Fruit fly (Drosophila melanogaster) whole organism, embryonic: ENCODE measurements around the gene CG32195.

Experiments
- Atf6 ChIP-seq: fragments of 200-800 bp; sonication (Bioruptor generic); IDR thresholded peaks from 2 replicates; pipeline ENCODE4 v1.3.6; 2022; ENCODE audit warnings: missing biosample characterization, missing genetic modification characterization
- CG10267 ChIP-seq: fragments of 200-800 bp; sonication (Bioruptor generic); optimal IDR thresholded peaks from 2 replicates; lab custom pipeline; 2018; ENCODE audit warnings: missing biosample characterization, mild to moderate bottlenecking, missing genetic modification characterization, moderate library complexity
- CG11696 ChIP-seq: fragments of 200-800 bp; sonication (Bioruptor generic); IDR thresholded peaks from 2 replicates; pipeline ENCODE4 v1.3.6; 2022; ENCODE audit warnings: missing biosample characterization, missing genetic modification characterization
- CG12071 ChIP-seq: fragments of 200-800 bp; sonication (Bioruptor generic); optimal IDR thresholded peaks from 3 replicates; lab custom pipeline; 2018; ENCODE audit warnings: missing biosample characterization, mild to moderate bottlenecking, missing genetic modification characterization
- CG1233 ChIP-seq: fragments of 200-800 bp; sonication (Bioruptor generic); optimal IDR thresholded peaks from 4 replicates; lab custom pipeline; 2018; ENCODE audit warnings: missing biosample characterization, mild to moderate bottlenecking, missing genetic modification characterization
- CG13894 ChIP-seq: fragments of 200-800 bp; sonication (Bioruptor generic); optimal IDR thresholded peaks from 3 replicates; lab custom pipeline; 2018; ENCODE audit warnings: missing biosample characterization, mild to moderate bottlenecking, missing genetic modification characterization, moderate library complexity
- CG14050 ChIP-seq: fragments of 200-800 bp; sonication (Bioruptor generic); IDR thresholded peaks from 3 replicates; pipeline ENCODE4 v1.3.6; 2022; ENCODE audit warnings: missing biosample characterization, missing genetic modification characterization
- CG14965 ChIP-seq: fragments of 200-800 bp; sonication (Bioruptor generic); optimal IDR thresholded peaks from 2 replicates; lab custom pipeline; 2016; ENCODE audit warnings: missing biosample characterization, missing genetic modification characterization, borderline replicate concordance
- CG18599 ChIP-seq: fragments of 200-800 bp; sonication (Bioruptor generic); optimal IDR thresholded peaks from 3 replicates; lab custom pipeline; 2017; ENCODE audit warnings: missing biosample characterization, missing genetic modification characterization, mild to moderate bottlenecking, moderate library complexity, missing genetic modification reagents
- CG2199 ChIP-seq: fragments of 200-800 bp; sonication (Bioruptor generic); IDR thresholded peaks from 3 replicates; pipeline ENCODE4 v1.3.6; 2022; ENCODE audit warnings: missing biosample characterization, missing genetic modification characterization
- CG3065 ChIP-seq: fragments of 200-800 bp; sonication (Bioruptor generic); optimal IDR thresholded peaks from 2 replicates; lab custom pipeline; 2016; ENCODE audit warnings: missing biosample characterization, missing genetic modification characterization
- CG3163 ChIP-seq: fragments of 200-800 bp; sonication (Bioruptor generic); optimal IDR thresholded peaks from 3 replicates; lab custom pipeline; 2016; ENCODE audit warnings: missing biosample characterization, missing genetic modification characterization
- CG4820 ChIP-seq: fragments of 200-800 bp; sonication (Bioruptor generic); optimal IDR thresholded peaks from 3 replicates; lab custom pipeline; 2016; ENCODE audit warnings: missing biosample characterization, missing genetic modification characterization
- CG7839 ChIP-seq: fragments of 200-800 bp; sonication (Bioruptor generic); optimal IDR thresholded peaks from 3 replicates; lab custom pipeline; 2018; ENCODE audit warnings: missing biosample characterization, mild to moderate bottlenecking, missing genetic modification characterization, moderate library complexity
- CG7928 ChIP-seq: fragments of 200-800 bp; sonication (Bioruptor generic); optimal IDR thresholded peaks from 2 replicates; lab custom pipeline; 2017; ENCODE audit warnings: missing biosample characterization, mild to moderate bottlenecking, missing genetic modification characterization
- CG8290 ChIP-seq, 3 experiments: fragments of 200-800 bp; sonication (Bioruptor generic); optimal IDR thresholded peaks; 2 replicates each; lab custom pipeline; 2016 to 2019; ENCODE audit warnings: missing biosample characterization in 3 of 3, missing genetic modification characterization in 3 of 3, mild to moderate bottlenecking in 2 of 3, moderate library complexity in 1 of 3
- CG8924 ChIP-seq: fragments of 200-800 bp; optimal IDR thresholded peaks from 3 replicates; lab custom pipeline; 2019; ENCODE audit warnings: missing biosample characterization, mild to moderate bottlenecking, missing genetic modification characterization, moderate library complexity
- CHES-1-like ChIP-seq: fragments of 200-800 bp; sonication (Bioruptor generic); optimal IDR thresholded peaks from 2 replicates; lab custom pipeline; 2016; ENCODE audit warnings: missing biosample characterization, missing genetic modification characterization
- Dbx ChIP-seq: fragments of 200-800 bp; sonication (Bioruptor generic); IDR thresholded peaks from 3 replicates; pipeline ENCODE4 v1.3.6; 2022; ENCODE audit warnings: missing biosample characterization, missing genetic modification characterization
- E2f1 ChIP-seq: fragments of 200-800 bp; sonication (Bioruptor generic); IDR thresholded peaks from 2 replicates; pipeline ENCODE4 v1.3.6; 2022; ENCODE audit warnings: missing biosample characterization, missing genetic modification characterization
- Eip74EF ChIP-seq, 2 experiments: fragments of 200-800 bp in 1 of 2; fragments of >200 bp in 1 of 2; sonication (Bioruptor generic) in 1 of 2; optimal IDR thresholded peaks; 2 replicates each; lab custom pipeline; 2017 to 2019; ENCODE audit warnings: missing biosample characterization in 2 of 2, missing genetic modification characterization in 2 of 2, mild to moderate bottlenecking in 1 of 2, moderate library complexity in 1 of 2
- HLH54F ChIP-seq: fragments of 200-800 bp; sonication (Bioruptor generic); optimal IDR thresholded peaks from 3 replicates; lab custom pipeline; 2016; ENCODE audit warnings: missing biosample characterization, missing genetic modification characterization
- HmgZ ChIP-seq: fragments of 200-800 bp; sonication (Bioruptor generic); optimal IDR thresholded peaks from 2 replicates; lab custom pipeline; 2018; ENCODE audit warnings: missing biosample characterization, mild to moderate bottlenecking, missing genetic modification characterization
- Hmr ChIP-seq: fragments of 200-800 bp; sonication (Bioruptor generic); optimal IDR thresholded peaks from 3 replicates; lab custom pipeline; 2017; ENCODE audit warnings: mild to moderate bottlenecking, missing biosample characterization, missing genetic modification reagents, missing genetic modification characterization
- Mrtf ChIP-seq: fragments of 200-800 bp; sonication (Bioruptor generic); IDR thresholded peaks from 3 replicates; pipeline ENCODE4 v1.3.6; 2022; ENCODE audit warnings: missing biosample characterization, missing genetic modification characterization
- NfI ChIP-seq: fragments of 200-800 bp; sonication (Bioruptor generic); optimal IDR thresholded peaks from 3 replicates; lab custom pipeline; 2018; ENCODE audit warnings: missing biosample characterization, mild to moderate bottlenecking, missing genetic modification characterization, moderate library complexity
- Oli ChIP-seq: fragments of 200-800 bp; sonication (Bioruptor generic); optimal IDR thresholded peaks from 2 replicates; lab custom pipeline; 2018; ENCODE audit warnings: missing biosample characterization, mild to moderate bottlenecking, missing genetic modification characterization, moderate library complexity
- Rfx ChIP-seq: fragments of 200-800 bp; sonication (Bioruptor generic); IDR thresholded peaks from 2 replicates; pipeline ENCODE4 v1.3.6; 2022; ENCODE audit warnings: missing biosample characterization, missing genetic modification characterization
- Rx ChIP-seq: fragments of 200-800 bp; sonication (Bioruptor generic); IDR thresholded peaks from 2 replicates; pipeline ENCODE4 v1.3.6; 2022; ENCODE audit warnings: missing biosample characterization, missing genetic modification characterization
- Trl ChIP-seq, 3 experiments: fragments of >200 bp in 2 of 3; fragments of 200-800 bp in 1 of 3; sonication (Bioruptor generic) in 1 of 3; optimal IDR thresholded peaks; 2 replicates in 1 of 3; 3 replicates in 2 of 3; lab custom pipeline; 2016 to 2017; ENCODE audit warnings: missing biosample characterization in 1 of 3, missing genetic modification characterization in 1 of 3
- ash1 ChIP-seq: fragments of 200-800 bp; sonication (Bioruptor generic); optimal IDR thresholded peaks from 2 replicates; lab custom pipeline; 2018; ENCODE audit warnings: missing biosample characterization, mild to moderate bottlenecking, missing genetic modification characterization
- bigmax ChIP-seq: fragments of 200-800 bp; sonication (Bioruptor generic); optimal IDR thresholded peaks from 2 replicates; lab custom pipeline; 2018; ENCODE audit warnings: missing biosample characterization, mild to moderate bottlenecking, missing genetic modification characterization
- ci ChIP-seq: fragments of 200-800 bp; sonication (Bioruptor generic); IDR thresholded peaks from 3 replicates; pipeline ENCODE4 v1.3.6; 2022; ENCODE audit warnings: missing biosample characterization, missing genetic modification characterization
- dmrt11E ChIP-seq: fragments of 200-800 bp; sonication (Bioruptor generic); optimal IDR thresholded peaks from 3 replicates; lab custom pipeline; 2018; ENCODE audit warnings: missing biosample characterization, mild to moderate bottlenecking, missing genetic modification characterization, moderate library complexity
- fd96Cb ChIP-seq: fragments of 200-800 bp; sonication (Bioruptor generic); optimal IDR thresholded peaks from 2 replicates; lab custom pipeline; 2018; ENCODE audit warnings: missing biosample characterization, mild to moderate bottlenecking, missing genetic modification characterization, moderate library complexity
- gcm2 ChIP-seq: fragments of 200-800 bp; sonication (Bioruptor generic); optimal IDR thresholded peaks from 2 replicates; lab custom pipeline; 2016; ENCODE audit warnings: missing biosample characterization, missing genetic modification characterization
- gsb ChIP-seq: fragments of 200-800 bp; sonication (Bioruptor generic); IDR thresholded peaks from 2 replicates; pipeline ENCODE4 v1.3.6; 2022; ENCODE audit warnings: missing biosample characterization, missing genetic modification characterization
- hbn ChIP-seq: fragments of 200-800 bp; sonication (Bioruptor generic); IDR thresholded peaks from 2 replicates; pipeline ENCODE4 v1.3.6; 2022; ENCODE audit warnings: missing biosample characterization, missing genetic modification characterization; ENCODE audit not compliant: partially characterized antibody
- hth ChIP-seq: fragments of >200 bp; optimal IDR thresholded peaks from 2 replicates; lab custom pipeline; 2017; ENCODE audit warnings: inconsistent platforms
- lbe ChIP-seq: fragments of 200-800 bp; sonication (Bioruptor generic); optimal IDR thresholded peaks from 2 replicates; lab custom pipeline; 2016; ENCODE audit warnings: missing biosample characterization, mild to moderate bottlenecking, missing genetic modification characterization
- oc ChIP-seq: fragments of 200-800 bp; sonication (Bioruptor generic); optimal IDR thresholded peaks from 2 replicates; lab custom pipeline; 2018; ENCODE audit warnings: missing biosample characterization, mild to moderate bottlenecking, missing genetic modification characterization, moderate library complexity
- onecut ChIP-seq: fragments of 200-800 bp; sonication (Bioruptor generic); IDR thresholded peaks from 2 replicates; pipeline ENCODE4 v1.3.6; 2022; ENCODE audit warnings: missing biosample characterization, missing genetic modification characterization
- shn ChIP-seq: fragments of 200-800 bp; sonication (Bioruptor generic); optimal IDR thresholded peaks from 3 replicates; lab custom pipeline; 2016; ENCODE audit warnings: missing biosample characterization, missing genetic modification characterization
- sisA ChIP-seq: fragments of 200-800 bp; sonication (Bioruptor generic); IDR thresholded peaks from 2 replicates; pipeline ENCODE4 v1.3.6; 2022; ENCODE audit warnings: missing biosample characterization, missing genetic modification characterization
- vvl ChIP-seq: fragments of 200-800 bp; sonication (Bioruptor generic); IDR thresholded peaks from 2 replicates; pipeline ENCODE4 v1.3.6; 2022; ENCODE audit warnings: missing biosample characterization, missing genetic modification characterization
- wdn ChIP-seq: fragments of 200-800 bp; sonication (Bioruptor generic); IDR thresholded peaks from 2 replicates; pipeline ENCODE4 v1.3.6; 2022; ENCODE audit warnings: missing biosample characterization, missing genetic modification characterization
- zen2 ChIP-seq: fragments of 200-800 bp; sonication (Bioruptor generic); IDR thresholded peaks from 3 replicates; pipeline ENCODE4 v1.3.6; 2022; ENCODE audit warnings: missing biosample characterization, missing genetic modification characterization; ENCODE audit not compliant: partially characterized antibody

Gene CG32195

DNA sequence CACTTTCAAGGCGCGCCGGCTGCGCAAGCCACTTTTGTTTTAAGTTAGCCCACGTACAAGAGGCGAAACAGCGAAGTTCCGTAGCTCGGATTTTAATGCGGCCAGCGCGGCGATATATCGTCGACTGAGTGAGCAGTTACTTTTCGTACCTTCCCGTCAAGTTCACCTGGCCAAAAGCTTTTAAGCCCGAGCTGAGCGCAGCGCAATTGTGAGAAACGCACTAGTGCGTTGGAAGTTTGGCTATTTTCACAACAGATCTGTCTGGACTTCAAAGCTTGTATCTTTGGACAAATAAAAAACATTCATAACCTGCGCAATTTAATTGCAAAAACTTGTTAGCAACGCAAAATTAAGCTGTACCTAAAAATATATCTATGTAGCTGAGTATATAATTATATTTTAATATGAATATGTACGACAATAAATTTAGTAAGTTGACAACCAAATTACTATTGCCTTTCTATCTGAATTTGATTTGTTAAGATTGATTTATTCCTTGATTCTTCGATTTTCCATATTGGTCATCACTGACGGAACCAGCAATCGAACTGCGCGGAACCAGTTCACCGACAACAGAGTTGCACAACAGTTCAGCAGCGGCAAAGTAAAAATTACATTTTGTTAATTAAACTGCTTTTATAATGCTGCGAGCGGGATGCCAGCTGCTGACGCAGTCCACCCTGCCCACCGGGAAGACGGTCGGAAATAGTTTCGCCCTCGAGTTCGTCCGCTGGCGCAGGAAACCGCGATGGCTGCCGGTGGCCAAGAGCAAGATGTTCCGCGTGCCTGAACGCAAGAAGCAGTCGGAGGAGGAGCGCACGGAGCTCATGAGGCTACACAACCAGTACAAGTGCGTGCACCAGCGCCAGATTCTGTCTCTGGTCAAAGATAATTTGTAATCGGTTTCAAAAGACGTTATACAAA, 6.5 kb upstream of the CG32195 start, which contains the start of the genes CG13698 and mRpS26 (continued):
- TF ChIP-seq Eip74EF (GFP tag; optimal IDR thresholded peaks at IDR 0.05; lab: Kevin White, UChicago) (no peak), fd96Cb (peak; percentile 60), hbn (GFP tag; lab: Robert Waterston, UW) (no peak), Hmr (GFP tag; lab: Kevin White, UChicago) (peak; percentile 80), HLH54F (GFP tag; lab: Kevin White, UChicago) (peak; percentile 42), oc (tag; lab: Kevin White, UChicago) (peak; percentile 59), gsb (no peak), Rx (GFP tag; lab: Robert Waterston, UW) (no peak; the same call in 1 of the 2 replicates), CG1233 (GFP tag; lab: Kevin White, UChicago) (peak; percentile 58), gcm2 (GFP tag; lab: Kevin White, UChicago) (no peak), CG7839 (peak; percentile 72), CG12071 (GFP tag; lab: Kevin White, UChicago) (peak; percentile 3), vvl (GFP tag; lab: Robert Waterston, UW) (peak; percentile 18; the same call in 1 of the 2 replicates), wdn (GFP tag; lab: Robert Waterston, UW) (no peak), lbe (GFP tag; lab: Kevin White, UChicago) (peak; percentile 33), CG4820 (peak; percentile 69), Rfx (peak; percentile 80), ci (GFP tag; lab: Robert Waterston, UW) (peak; percentile 19; the same call in 1 of the 3 replicates), HmgZ (tag; lab: Kevin White, UChicago) (peak; percentile 60), Trl (optimal IDR thresholded peaks at IDR 0.05; lab: Kevin White, UChicago) (no peak), Trl (GFP tag; optimal IDR thresholded peaks at IDR 0.05; lab: Kevin White, UChicago) (peak; percentile 40), bigmax (GFP tag; lab: Kevin White, UChicago) (no peak), CG10267 (tag; lab: Kevin White, UChicago) (peak; percentile 65), NfI (GFP tag; lab: Kevin White, UChicago) (peak; percentile 72), shn (GFP tag; lab: Kevin White, UChicago) (no peak), CG8290 (GFP tag; optimal IDR thresholded peaks at IDR 0.05; lab: Kevin White, UChicago) (peak; percentile 44), CG8290 (tag; optimal IDR thresholded peaks at IDR 0.05; lab: Kevin White, UChicago) (peak in 1 of 2 experiments; percentile 66), Oli (tag; lab: Kevin White, UChicago) (peak; percentile 66), onecut (GFP tag; lab: Robert Waterston, UW) (peak; percentile 43; the same call in 1 of the 2 replicates), CG3163 (GFP tag; lab: Kevin White, UChicago) (no peak), CG2199 (peak; percentile 71; the same call in 2 of the 3 replicates), CG7928 (GFP tag; lab: Kevin White, UChicago) (peak; percentile 24), sisA (GFP tag; lab: Robert Waterston, UW) (peak; percentile 49), Dbx (GFP tag; lab: Robert Waterston, UW) (peak; percentile 78), CG8924 (tag; lab: Kevin White, UChicago) (peak; percentile 78), Atf6 (peak; percentile 66), CG18599 (GFP tag; lab: Kevin White, UChicago) (peak; percentile 82), hth (lab: Kevin White, UChicago) (no peak), E2f1 (0 out of 2 replicates have a peak, but pooled peaks have one; percentile 9), CG11696 (GFP tag; lab: Robert Waterston, UW) (no peak), Mrtf (GFP tag; lab: Robert Waterston, UW) (peak; percentile 44; the same call in 1 of the 3 replicates), ash1 (GFP tag; lab: Kevin White, UChicago) (no peak), dmrt11E (peak; percentile 61), CG3065 (GFP tag; lab: Kevin White, UChicago) (no peak), CG14965 (no peak), CG13894 (tag; lab: Kevin White, UChicago) (peak; percentile 71), CG14050 (peak; percentile 50; the same call in 2 of the 3 replicates), zen2 (peak; percentile 30; the same call in 1 of the 3 replicates), CHES-1-like (GFP tag; lab: Kevin White, UChicago) (peak; percentile 16)
